Fruit fly (Drosophila melanogaster) whole organism, embryonic: ENCODE results near the gene zye.

Source experiments
- CG12236 ChIP-seq: fragments of 200-800 bp; sonication (Bioruptor generic); optimal IDR thresholded peaks from 2 replicates; lab custom pipeline; 2016; ENCODE audit warnings: missing biosample characterization, missing genetic modification characterization
- Oaz ChIP-seq: fragments of 200-800 bp; sonication (Bioruptor generic); IDR thresholded peaks from 2 replicates; pipeline ENCODE4 v1.3.6; 2022; ENCODE audit warnings: missing biosample characterization, missing genetic modification characterization
- Ravus ChIP-seq: fragments of 200-800 bp; sonication (Bioruptor generic); IDR thresholded peaks from 2 replicates; pipeline ENCODE4 v1.3.6; 2022; ENCODE audit warnings: missing biosample characterization, missing genetic modification characterization
- ham ChIP-seq: fragments of 200-800 bp; sonication (Bioruptor generic); IDR thresholded peaks from 2 replicates; pipeline ENCODE4 v1.3.6; 2022; ENCODE audit warnings: missing biosample characterization, missing genetic modification characterization
- her ChIP-seq: fragments of 200-800 bp; sonication (Bioruptor generic); optimal IDR thresholded peaks from 2 replicates; lab custom pipeline; 2016; ENCODE audit warnings: missing biosample characterization, missing genetic modification characterization

dm6 chr3L:20447957-20448356 lies 34.6 kb downstream of the zye start:
- TF ChIP-seq ham (GFP tag; lab: Robert Waterston, UW) (no peak), her (GFP tag; lab: Kevin White, UChicago) (no peak), Ravus (GFP tag; lab: Robert Waterston, UW) (no peak), CG12236 (GFP tag; lab: Kevin White, UChicago) (no peak), Oaz (GFP tag; lab: Robert Waterston, UW) (no peak)
